Fruit fly (Drosophila melanogaster) whole organism, prepupa: ENCODE data around the gene CG10366.

ENCODE experiments used
- CG10669 ChIP-seq: fragments of 200-800 bp; sonication (Bioruptor generic); optimal IDR thresholded peaks from 3 replicates; lab custom pipeline; 2018; ENCODE audit warnings: missing biosample characterization, mild to moderate bottlenecking, missing genetic modification characterization, moderate library complexity
- CG11294 ChIP-seq: fragments of 200-800 bp; sonication (Bioruptor generic); IDR thresholded peaks from 2 replicates; pipeline ENCODE4 v1.3.6; 2022; ENCODE audit warnings: missing biosample characterization, missing genetic modification characterization
- CG11902 ChIP-seq: fragments of 200-800 bp; sonication (Bioruptor generic); optimal IDR thresholded peaks from 3 replicates; lab custom pipeline; 2016; ENCODE audit warnings: missing biosample characterization, missing genetic modification characterization
- CG15336 ChIP-seq: fragments of 200-800 bp; sonication (Bioruptor generic); IDR thresholded peaks from 2 replicates; pipeline ENCODE4 v1.3.6; 2022; ENCODE audit warnings: missing biosample characterization, missing genetic modification characterization
- CG3032 ChIP-seq: fragments of 200-800 bp; optimal IDR thresholded peaks from 2 replicates; lab custom pipeline; 2019; ENCODE audit warnings: missing biosample characterization, mild to moderate bottlenecking, missing genetic modification characterization, moderate library complexity
- CG31627 ChIP-seq: fragments of 200-800 bp; sonication (Bioruptor generic); optimal IDR thresholded peaks from 3 replicates; lab custom pipeline; 2016; ENCODE audit warnings: missing biosample characterization, missing genetic modification characterization
- CG32006 ChIP-seq: fragments of 200-800 bp; sonication (Bioruptor generic); optimal IDR thresholded peaks from 3 replicates; lab custom pipeline; 2017; ENCODE audit warnings: missing biosample characterization, mild to moderate bottlenecking, missing genetic modification characterization
- CG3919 ChIP-seq: fragments of 200-800 bp; sonication (Bioruptor generic); optimal IDR thresholded peaks from 3 replicates; lab custom pipeline; 2016; ENCODE audit warnings: missing biosample characterization, missing genetic modification characterization
- CG6854 ChIP-seq: fragments of 200-800 bp; sonication (Bioruptor generic); optimal IDR thresholded peaks from 2 replicates; lab custom pipeline; 2017; ENCODE audit warnings: missing biosample characterization, mild to moderate bottlenecking, missing genetic modification characterization
- Eip75B ChIP-seq: fragments of 200-800 bp; sonication (Bioruptor generic); optimal IDR thresholded peaks from 3 replicates; lab custom pipeline; 2016; ENCODE audit warnings: missing biosample characterization, missing genetic modification characterization
- Eip78C ChIP-seq: fragments of 200-800 bp; sonication (Bioruptor generic); peaks from one replicate; lab custom pipeline; 2016; ENCODE audit warnings: missing biosample characterization, missing genetic modification characterization
- Eip93F ChIP-seq: fragments of 200-800 bp; sonication (Bioruptor generic); optimal IDR thresholded peaks from 2 replicates; lab custom pipeline; 2016; ENCODE audit warnings: missing biosample characterization, mild to moderate bottlenecking, missing genetic modification characterization
- Ets21C ChIP-seq: fragments of 200-800 bp; sonication (Bioruptor generic); optimal IDR thresholded peaks from 3 replicates; lab custom pipeline; 2016; ENCODE audit warnings: missing biosample characterization, missing genetic modification characterization
- Ets96B ChIP-seq: fragments of 200-800 bp; optimal IDR thresholded peaks from 2 replicates; lab custom pipeline; 2019; ENCODE audit warnings: missing biosample characterization, mild to moderate bottlenecking, missing genetic modification characterization, moderate library complexity
- Gug ChIP-seq: fragments of 200-800 bp; sonication (Bioruptor generic); IDR thresholded peaks from 2 replicates; pipeline ENCODE4 v1.3.6; 2022; ENCODE audit warnings: missing biosample characterization, missing genetic modification characterization
- Hr39 ChIP-seq: fragments of 200-800 bp; sonication (Bioruptor generic); optimal IDR thresholded peaks from 2 replicates; lab custom pipeline; 2016; ENCODE audit warnings: missing biosample characterization, missing genetic modification characterization
- Hr4 ChIP-seq: fragments of 200-800 bp; sonication (Bioruptor generic); optimal IDR thresholded peaks from 3 replicates; lab custom pipeline; 2016; ENCODE audit warnings: missing biosample characterization, missing genetic modification characterization
- Lpt ChIP-seq: fragments of 200-800 bp; sonication (Bioruptor generic); optimal IDR thresholded peaks from 3 replicates; lab custom pipeline; 2016; ENCODE audit warnings: missing biosample characterization, missing genetic modification characterization
- Met ChIP-seq: fragments of 200-800 bp; sonication (Bioruptor generic); optimal IDR thresholded peaks from 3 replicates; lab custom pipeline; 2016; ENCODE audit warnings: missing biosample characterization, missing genetic modification characterization
- Smox ChIP-seq: fragments of 200-800 bp; sonication (Bioruptor generic); optimal IDR thresholded peaks from 3 replicates; lab custom pipeline; 2016; ENCODE audit warnings: missing biosample characterization, missing genetic modification characterization
- Sox14 ChIP-seq: fragments of 200-800 bp; sonication (Bioruptor generic); optimal IDR thresholded peaks from 3 replicates; lab custom pipeline; 2016; ENCODE audit warnings: missing biosample characterization, missing genetic modification characterization
- achi ChIP-seq: fragments of 200-800 bp; sonication (Bioruptor generic); optimal IDR thresholded peaks from 3 replicates; lab custom pipeline; 2016; ENCODE audit warnings: missing biosample characterization, missing genetic modification characterization
- acj6 ChIP-seq: fragments of 200-800 bp; sonication (Bioruptor generic); optimal IDR thresholded peaks from 3 replicates; lab custom pipeline; 2016; ENCODE audit warnings: missing biosample characterization, missing genetic modification characterization
- dac ChIP-seq: fragments of 200-800 bp; sonication (Bioruptor generic); optimal IDR thresholded peaks from 2 replicates; lab custom pipeline; 2017; ENCODE audit warnings: missing biosample characterization, mild to moderate bottlenecking, missing genetic modification characterization
- eg ChIP-seq: fragments of 200-800 bp; sonication (Bioruptor generic); IDR thresholded peaks from 3 replicates; pipeline ENCODE4 v1.3.6; 2022; ENCODE audit warnings: missing biosample characterization, missing genetic modification characterization
- esn ChIP-seq: fragments of 200-800 bp; sonication (Bioruptor generic); optimal IDR thresholded peaks from 2 replicates; lab custom pipeline; 2016; ENCODE audit warnings: missing biosample characterization, mild to moderate bottlenecking, missing genetic modification characterization, moderate library complexity
- fd59A ChIP-seq: fragments of 200-800 bp; sonication (Bioruptor generic); optimal IDR thresholded peaks from 2 replicates; lab custom pipeline; 2017; ENCODE audit warnings: missing biosample characterization, mild to moderate bottlenecking, missing genetic modification characterization, missing genetic modification reagents
- fd85E ChIP-seq: fragments of 200-800 bp; sonication (Bioruptor generic); optimal IDR thresholded peaks from 3 replicates; lab custom pipeline; 2016; ENCODE audit warnings: missing biosample characterization, missing genetic modification characterization
- fkh ChIP-seq: fragments of 200-800 bp; sonication (Bioruptor generic); optimal IDR thresholded peaks from 3 replicates; lab custom pipeline; 2017; ENCODE audit warnings: missing biosample characterization, mild to moderate bottlenecking, missing genetic modification characterization, moderate library complexity
- lz ChIP-seq: fragments of 200-800 bp; sonication (Bioruptor generic); optimal IDR thresholded peaks from 3 replicates; lab custom pipeline; 2016; ENCODE audit warnings: missing biosample characterization, missing genetic modification characterization
- pdm3 ChIP-seq: fragments of 200-800 bp; sonication (Bioruptor generic); optimal IDR thresholded peaks from 3 replicates; lab custom pipeline; 2016; ENCODE audit warnings: missing biosample characterization, missing genetic modification characterization
- salr ChIP-seq, 2 experiments: fragments of 200-800 bp; sonication (Bioruptor generic); optimal IDR thresholded peaks; 3 replicates each; lab custom pipeline; 2016 to 2018; ENCODE audit warnings: missing biosample characterization in 2 of 2, missing genetic modification characterization in 2 of 2, mild to moderate bottlenecking in 1 of 2
- spab ChIP-seq: fragments of 200-800 bp; sonication (Bioruptor generic); optimal IDR thresholded peaks from 2 replicates; lab custom pipeline; 2017; ENCODE audit warnings: missing biosample characterization, mild to moderate bottlenecking, missing genetic modification characterization, missing genetic modification reagents
- svp ChIP-seq: fragments of 200-800 bp; sonication (Bioruptor generic); peaks from one replicate; lab custom pipeline; 2016; ENCODE audit warnings: missing biosample characterization, missing genetic modification characterization
- topi ChIP-seq: fragments of 200-800 bp; sonication (Bioruptor generic); optimal IDR thresholded peaks from 3 replicates; lab custom pipeline; 2016; ENCODE audit warnings: missing biosample characterization, missing genetic modification characterization

Gene CG10366

dm6 chr2L:19606318-19606717 is 22.3 kb downstream of the CG10366 start, which contains the start of gene CG46244:
Gene CG46244 (plus strand): TSS chr2L:19606569.
- TF ChIP-seq eg (no peak), pdm3 (GFP tag; lab: Kevin White, UChicago) (no peak), spab (GFP tag; lab: Kevin White, UChicago) (no peak), CG11902 (GFP tag; lab: Kevin White, UChicago) (no peak), Eip93F (no peak), Met (GFP tag; lab: Kevin White, UChicago) (no peak), acj6 (GFP tag; lab: Kevin White, UChicago) (no peak), lz (GFP tag; lab: Kevin White, UChicago) (no peak), Lpt (GFP tag; lab: Kevin White, UChicago) (no peak), Sox14 (GFP tag; lab: Kevin White, UChicago) (no peak), CG15336 (no peak), salr (GFP tag; optimal IDR thresholded peaks at IDR 0.05; lab: Kevin White, UChicago) (no peak), Ets21C (GFP tag; lab: Kevin White, UChicago) (no peak), topi (GFP tag; lab: Kevin White, UChicago) (no peak), CG6854 (GFP tag; lab: Kevin White, UChicago) (no peak), Eip75B (GFP tag; lab: Kevin White, UChicago) (no peak), CG3919 (no peak), Hr4 (GFP tag; lab: Kevin White, UChicago) (no peak), CG31627 (no peak)

dm6 chr2L:19628002-19628401 is 44.0 kb downstream of the CG10366 start:
- TF ChIP-seq Gug (GFP tag; lab: Robert Waterston, UW), result no peak
- TF ChIP-seq Hr39 (GFP tag; lab: Kevin White, UChicago), result no peak
- TF ChIP-seq fkh (GFP tag; lab: Kevin White, UChicago), result no peak
- no peak for TF ChIP-seq CG3032 (tag; lab: Kevin White, UChicago)

dm6 chr2L:19634008-19634407 is 50.0 kb downstream of the CG10366 start:
- TF ChIP-seq fd59A (GFP tag; lab: Kevin White, UChicago) (no peak), CG10669 (GFP tag; lab: Kevin White, UChicago) (no peak), fd85E (GFP tag; lab: Kevin White, UChicago) (no peak), acj6 (GFP tag; lab: Kevin White, UChicago) (no peak), Lpt (GFP tag; lab: Kevin White, UChicago) (no peak), CG11294 (GFP tag; lab: Robert Waterston, UW) (no peak), Smox (no peak), Ets96B (tag; lab: Kevin White, UChicago) (no peak), Eip78C (GFP tag; lab: Kevin White, UChicago) (no peak), Hr4 (GFP tag; lab: Kevin White, UChicago) (no peak), salr (GFP tag; optimal IDR thresholded peaks at IDR 0.05; lab: Kevin White, UChicago) (no peak), svp (GFP tag; lab: Kevin White, UChicago) (no peak), esn (GFP tag; lab: Kevin White, UChicago) (no peak), CG31627 (no peak), dac (no peak), CG32006 (GFP tag; lab: Kevin White, UChicago) (no peak), topi (GFP tag; lab: Kevin White, UChicago) (no peak), CG11902 (GFP tag; lab: Kevin White, UChicago) (no peak), achi (no peak)
